Fruit fly (Drosophila melanogaster) whole organism, prepupa: ENCODE measurements around the gene CG3184.
A peak's percentile ranks its signal among the peaks of the same experiment; 100 is the strongest.

Experiments used
- CG10631 ChIP-seq: fragments of 200-800 bp; sonication (Bioruptor generic); optimal IDR thresholded peaks from 2 replicates; lab custom pipeline; 2016; ENCODE audit warnings: missing biosample characterization, missing genetic modification characterization
- CG10669 ChIP-seq: fragments of 200-800 bp; sonication (Bioruptor generic); optimal IDR thresholded peaks from 3 replicates; lab custom pipeline; 2018; ENCODE audit warnings: missing biosample characterization, mild to moderate bottlenecking, missing genetic modification characterization, moderate library complexity
- CG11762 ChIP-seq: fragments of 200-800 bp; sonication (Bioruptor generic); optimal IDR thresholded peaks from 3 replicates; lab custom pipeline; 2016; ENCODE audit warnings: missing biosample characterization, missing genetic modification characterization; ENCODE audit not compliant: insufficient read depth
- CG11902 ChIP-seq: fragments of 200-800 bp; sonication (Bioruptor generic); optimal IDR thresholded peaks from 3 replicates; lab custom pipeline; 2016; ENCODE audit warnings: missing biosample characterization, missing genetic modification characterization
- CG15336 ChIP-seq: fragments of 200-800 bp; sonication (Bioruptor generic); IDR thresholded peaks from 2 replicates; pipeline ENCODE4 v1.3.6; 2022; ENCODE audit warnings: missing biosample characterization, missing genetic modification characterization
- CG1621 ChIP-seq: fragments of 200-800 bp; sonication (Bioruptor generic); optimal IDR thresholded peaks from 3 replicates; lab custom pipeline; 2018; ENCODE audit warnings: missing biosample characterization, mild to moderate bottlenecking, missing genetic modification characterization
- CG16779 ChIP-seq: fragments of 200-800 bp; sonication (Bioruptor generic); optimal IDR thresholded peaks from 3 replicates; lab custom pipeline; 2017; ENCODE audit warnings: missing biosample characterization, mild to moderate bottlenecking, missing genetic modification characterization
- CG3032 ChIP-seq: fragments of 200-800 bp; optimal IDR thresholded peaks from 2 replicates; lab custom pipeline; 2019; ENCODE audit warnings: missing biosample characterization, mild to moderate bottlenecking, missing genetic modification characterization, moderate library complexity
- CG32006 ChIP-seq: fragments of 200-800 bp; sonication (Bioruptor generic); optimal IDR thresholded peaks from 3 replicates; lab custom pipeline; 2017; ENCODE audit warnings: missing biosample characterization, mild to moderate bottlenecking, missing genetic modification characterization
- CG34406 ChIP-seq: fragments of 200-800 bp; sonication (Bioruptor generic); optimal IDR thresholded peaks from 3 replicates; lab custom pipeline; 2016; ENCODE audit warnings: missing biosample characterization, missing genetic modification characterization
- CG3919 ChIP-seq: fragments of 200-800 bp; sonication (Bioruptor generic); optimal IDR thresholded peaks from 3 replicates; lab custom pipeline; 2016; ENCODE audit warnings: missing biosample characterization, missing genetic modification characterization
- CG4318 ChIP-seq: fragments of 200-800 bp; sonication (Bioruptor generic); optimal IDR thresholded peaks from 3 replicates; lab custom pipeline; 2017; ENCODE audit warnings: missing biosample characterization, mild to moderate bottlenecking, missing genetic modification characterization
- CG6276 ChIP-seq: fragments of 200-800 bp; sonication (Bioruptor generic); optimal IDR thresholded peaks from 2 replicates; lab custom pipeline; 2017; ENCODE audit warnings: missing biosample characterization, mild to moderate bottlenecking, missing genetic modification characterization
- CG6792 ChIP-seq: fragments of 200-800 bp; sonication (Bioruptor generic); optimal IDR thresholded peaks from 3 replicates; lab custom pipeline; 2016; ENCODE audit warnings: missing biosample characterization, missing genetic modification characterization
- CG6808 ChIP-seq: fragments of 200-800 bp; sonication (Bioruptor generic); optimal IDR thresholded peaks from 3 replicates; lab custom pipeline; 2017; ENCODE audit warnings: missing biosample characterization, missing genetic modification characterization, mild to moderate bottlenecking, moderate library complexity, missing genetic modification reagents
- CG6854 ChIP-seq: fragments of 200-800 bp; sonication (Bioruptor generic); optimal IDR thresholded peaks from 2 replicates; lab custom pipeline; 2017; ENCODE audit warnings: missing biosample characterization, mild to moderate bottlenecking, missing genetic modification characterization
- CG7368 ChIP-seq: fragments of 200-800 bp; sonication (Bioruptor generic); optimal IDR thresholded peaks from 3 replicates; lab custom pipeline; 2016; ENCODE audit warnings: missing biosample characterization, missing genetic modification characterization
- CG8119 ChIP-seq: fragments of 200-800 bp; sonication (Bioruptor generic); IDR thresholded peaks from 3 replicates; pipeline ENCODE4 v1.3.6; 2022; ENCODE audit warnings: missing biosample characterization, missing genetic modification characterization
- CG8319 ChIP-seq: fragments of 200-800 bp; sonication (Bioruptor generic); optimal IDR thresholded peaks from 3 replicates; lab custom pipeline; 2016; ENCODE audit warnings: missing biosample characterization, missing genetic modification characterization
- CG8632 ChIP-seq: fragments of 200-800 bp; sonication (Bioruptor generic); optimal IDR thresholded peaks from 3 replicates; lab custom pipeline; 2016; ENCODE audit warnings: missing biosample characterization, missing genetic modification characterization
- CG9139 ChIP-seq: fragments of 200-800 bp; sonication (Bioruptor generic); optimal IDR thresholded peaks from 3 replicates; lab custom pipeline; 2017; ENCODE audit warnings: missing biosample characterization, mild to moderate bottlenecking, missing genetic modification characterization
- Eip75B ChIP-seq: fragments of 200-800 bp; sonication (Bioruptor generic); optimal IDR thresholded peaks from 3 replicates; lab custom pipeline; 2016; ENCODE audit warnings: missing biosample characterization, missing genetic modification characterization
- Eip78C ChIP-seq: fragments of 200-800 bp; sonication (Bioruptor generic); peaks from one replicate; lab custom pipeline; 2016; ENCODE audit warnings: missing biosample characterization, missing genetic modification characterization
- Hr4 ChIP-seq: fragments of 200-800 bp; sonication (Bioruptor generic); optimal IDR thresholded peaks from 3 replicates; lab custom pipeline; 2016; ENCODE audit warnings: missing biosample characterization, missing genetic modification characterization
- Lpt ChIP-seq: fragments of 200-800 bp; sonication (Bioruptor generic); optimal IDR thresholded peaks from 3 replicates; lab custom pipeline; 2016; ENCODE audit warnings: missing biosample characterization, missing genetic modification characterization
- Met ChIP-seq: fragments of 200-800 bp; sonication (Bioruptor generic); optimal IDR thresholded peaks from 3 replicates; lab custom pipeline; 2016; ENCODE audit warnings: missing biosample characterization, missing genetic modification characterization
- OdsH ChIP-seq: fragments of 200-800 bp; sonication (Bioruptor generic); optimal IDR thresholded peaks from 3 replicates; lab custom pipeline; 2016; ENCODE audit warnings: missing biosample characterization, missing genetic modification characterization
- Smox ChIP-seq: fragments of 200-800 bp; sonication (Bioruptor generic); optimal IDR thresholded peaks from 3 replicates; lab custom pipeline; 2016; ENCODE audit warnings: missing biosample characterization, missing genetic modification characterization
- Sox102F ChIP-seq: fragments of 200-800 bp; sonication (Bioruptor generic); optimal IDR thresholded peaks from 2 replicates; lab custom pipeline; 2016; ENCODE audit warnings: missing biosample characterization, mild to moderate bottlenecking, missing genetic modification characterization
- Sox14 ChIP-seq: fragments of 200-800 bp; sonication (Bioruptor generic); optimal IDR thresholded peaks from 3 replicates; lab custom pipeline; 2016; ENCODE audit warnings: missing biosample characterization, missing genetic modification characterization
- achi ChIP-seq: fragments of 200-800 bp; sonication (Bioruptor generic); optimal IDR thresholded peaks from 3 replicates; lab custom pipeline; 2016; ENCODE audit warnings: missing biosample characterization, missing genetic modification characterization
- cyc ChIP-seq: fragments of 200-800 bp; sonication (Bioruptor generic); optimal IDR thresholded peaks from 3 replicates; lab custom pipeline; 2016; ENCODE audit warnings: missing biosample characterization, missing genetic modification characterization
- dac ChIP-seq: fragments of 200-800 bp; sonication (Bioruptor generic); optimal IDR thresholded peaks from 2 replicates; lab custom pipeline; 2017; ENCODE audit warnings: missing biosample characterization, mild to moderate bottlenecking, missing genetic modification characterization
- dsx ChIP-seq: fragments of 200-800 bp; optimal IDR thresholded peaks from 3 replicates; lab custom pipeline; 2019; ENCODE audit warnings: missing biosample characterization, mild to moderate bottlenecking, missing genetic modification characterization, moderate library complexity; ENCODE audit not compliant: poor library complexity, severe bottlenecking
- eg ChIP-seq: fragments of 200-800 bp; sonication (Bioruptor generic); IDR thresholded peaks from 3 replicates; pipeline ENCODE4 v1.3.6; 2022; ENCODE audit warnings: missing biosample characterization, missing genetic modification characterization
- esn ChIP-seq: fragments of 200-800 bp; sonication (Bioruptor generic); optimal IDR thresholded peaks from 2 replicates; lab custom pipeline; 2016; ENCODE audit warnings: missing biosample characterization, mild to moderate bottlenecking, missing genetic modification characterization, moderate library complexity
- fd59A ChIP-seq: fragments of 200-800 bp; sonication (Bioruptor generic); optimal IDR thresholded peaks from 2 replicates; lab custom pipeline; 2017; ENCODE audit warnings: missing biosample characterization, mild to moderate bottlenecking, missing genetic modification characterization, missing genetic modification reagents
- fd85E ChIP-seq: fragments of 200-800 bp; sonication (Bioruptor generic); optimal IDR thresholded peaks from 3 replicates; lab custom pipeline; 2016; ENCODE audit warnings: missing biosample characterization, missing genetic modification characterization
- fkh ChIP-seq: fragments of 200-800 bp; sonication (Bioruptor generic); optimal IDR thresholded peaks from 3 replicates; lab custom pipeline; 2017; ENCODE audit warnings: missing biosample characterization, mild to moderate bottlenecking, missing genetic modification characterization, moderate library complexity
- pdm3 ChIP-seq: fragments of 200-800 bp; sonication (Bioruptor generic); optimal IDR thresholded peaks from 3 replicates; lab custom pipeline; 2016; ENCODE audit warnings: missing biosample characterization, missing genetic modification characterization
- salr ChIP-seq, 2 experiments: fragments of 200-800 bp; sonication (Bioruptor generic); optimal IDR thresholded peaks; 3 replicates each; lab custom pipeline; 2016 to 2018; ENCODE audit warnings: missing biosample characterization in 2 of 2, missing genetic modification characterization in 2 of 2, mild to moderate bottlenecking in 1 of 2
- spab ChIP-seq: fragments of 200-800 bp; sonication (Bioruptor generic); optimal IDR thresholded peaks from 2 replicates; lab custom pipeline; 2017; ENCODE audit warnings: missing biosample characterization, mild to moderate bottlenecking, missing genetic modification characterization, missing genetic modification reagents
- svp ChIP-seq: fragments of 200-800 bp; sonication (Bioruptor generic); peaks from one replicate; lab custom pipeline; 2016; ENCODE audit warnings: missing biosample characterization, missing genetic modification characterization
- topi ChIP-seq: fragments of 200-800 bp; sonication (Bioruptor generic); optimal IDR thresholded peaks from 3 replicates; lab custom pipeline; 2016; ENCODE audit warnings: missing biosample characterization, missing genetic modification characterization
- vri ChIP-seq: fragments of 200-800 bp; sonication (Bioruptor generic); optimal IDR thresholded peaks from 3 replicates; lab custom pipeline; 2016; ENCODE audit warnings: missing biosample characterization, mild to moderate bottlenecking, missing genetic modification characterization

CG3184 gene

dm6 chrX:6662378-6662777, 26.2 kb downstream of the CG3184 start:
- peak; percentile 86 for TF ChIP-seq vri (GFP tag; lab: Kevin White, UChicago)
- TF ChIP-seq CG11762 (GFP tag; lab: Kevin White, UChicago): no peak

DNA sequence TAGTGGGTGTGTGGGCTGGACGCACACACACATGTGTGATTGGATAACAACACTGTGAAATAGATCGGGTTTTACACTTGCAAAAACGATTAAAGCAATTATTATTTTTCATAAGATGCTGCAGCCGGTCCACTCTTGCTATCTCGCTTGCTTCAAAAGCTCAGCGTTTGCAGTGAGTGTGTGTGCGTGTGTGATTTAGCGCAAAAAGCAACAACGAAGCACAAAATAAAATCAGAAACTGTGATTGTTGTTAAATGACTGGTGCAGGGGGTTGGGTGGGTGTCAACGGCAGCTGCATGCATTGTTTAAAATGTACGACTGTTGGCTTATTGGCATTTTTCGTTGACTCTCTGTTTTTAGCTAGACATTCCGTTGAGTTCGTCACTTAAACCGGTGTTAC, 26.7 kb downstream of the CG3184 start:
- no peak for TF ChIP-seq CG8119 (GFP tag; lab: Robert Waterston, UW)
- TF ChIP-seq CG11902: no peak
- no peak for TF ChIP-seq Met (GFP tag; lab: Kevin White, UChicago)
- TF ChIP-seq pdm3 (GFP tag; lab: Kevin White, UChicago): peak; percentile 12
- no peak for TF ChIP-seq CG6792 (GFP tag; lab: Kevin White, UChicago)
- TF ChIP-seq achi (GFP tag; lab: Kevin White, UChicago): no peak
- no peak for TF ChIP-seq Sox102F (GFP tag; lab: Kevin White, UChicago)
- TF ChIP-seq CG15336 (GFP tag; lab: Robert Waterston, UW): 0 out of 2 replicates have a peak, but pooled peaks have one; percentile 2
- TF ChIP-seq CG6276 (GFP tag; lab: Kevin White, UChicago): peak; percentile 35
- no peak for TF ChIP-seq CG6854 (GFP tag; lab: Kevin White, UChicago)
- no peak for TF ChIP-seq CG7368
- TF ChIP-seq Lpt (GFP tag; lab: Kevin White, UChicago): no peak
- no peak for TF ChIP-seq CG9139 (GFP tag; lab: Kevin White, UChicago)
- no peak for TF ChIP-seq Eip75B (GFP tag; lab: Kevin White, UChicago)
- peak; percentile 74 for TF ChIP-seq svp (GFP tag; lab: Kevin White, UChicago)
- TF ChIP-seq CG11762 (GFP tag; lab: Kevin White, UChicago): no peak
- no peak for TF ChIP-seq salr (GFP tag; optimal IDR thresholded peaks at IDR 0.05; lab: Kevin White, UChicago)
- TF ChIP-seq CG4318 (GFP tag; lab: Kevin White, UChicago): no peak
- no peak for TF ChIP-seq dsx (GFP tag; lab: Kevin White, UChicago)
- TF ChIP-seq CG16779 (tag; lab: Kevin White, UChicago): no peak
- TF ChIP-seq CG3919 (GFP tag; lab: Kevin White, UChicago): no peak
- peak; percentile 0 for TF ChIP-seq CG10631 (GFP tag; lab: Kevin White, UChicago)
- TF ChIP-seq spab (GFP tag; lab: Kevin White, UChicago): no peak
- TF ChIP-seq Hr4 (GFP tag; lab: Kevin White, UChicago): peak; percentile 15
- TF ChIP-seq Smox: no peak
- TF ChIP-seq CG32006 (GFP tag; lab: Kevin White, UChicago): peak; percentile 15
- TF ChIP-seq OdsH: no peak
- no peak for TF ChIP-seq CG8632 (GFP tag; lab: Kevin White, UChicago)
- TF ChIP-seq cyc (GFP tag; lab: Kevin White, UChicago): no peak
- peak; percentile 9 for TF ChIP-seq Sox14
- TF ChIP-seq Eip78C (GFP tag; lab: Kevin White, UChicago): peak; percentile 34
- no peak for TF ChIP-seq topi (GFP tag; lab: Kevin White, UChicago)
- TF ChIP-seq CG10669 (GFP tag; lab: Kevin White, UChicago): no peak
- TF ChIP-seq dac (GFP tag; lab: Kevin White, UChicago): peak; percentile 2
- TF ChIP-seq vri (GFP tag; lab: Kevin White, UChicago): no peak
- no peak for TF ChIP-seq fd59A (GFP tag; lab: Kevin White, UChicago)
- no peak for TF ChIP-seq CG34406
- peak; percentile 44; the same call in 1 of the 3 replicates for TF ChIP-seq eg (GFP tag; lab: Robert Waterston, UW)
- no peak for TF ChIP-seq fd85E

DNA sequence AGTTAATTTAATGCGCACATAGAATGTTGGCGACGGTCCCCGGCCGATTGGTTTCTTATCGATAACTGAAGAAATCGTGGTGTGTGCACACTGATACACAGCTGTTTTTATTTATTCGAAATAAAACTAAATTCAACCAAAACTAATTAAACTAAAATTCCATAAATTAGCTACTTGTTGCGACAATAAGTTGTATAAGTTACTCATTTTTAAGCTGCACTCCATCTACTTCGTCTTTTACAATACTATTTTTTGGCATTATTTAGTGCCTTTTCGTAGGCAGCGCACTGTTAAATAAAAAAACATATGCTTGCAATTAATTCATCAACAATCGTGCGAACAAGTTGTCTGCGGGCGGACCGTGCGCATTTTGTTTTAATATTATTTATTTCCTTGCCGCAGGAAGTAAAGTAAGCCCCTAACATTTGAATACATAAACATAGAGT, 27.2 kb downstream of the CG3184 start, which contains the start of the genes CG3224 and Ctr1A:
CG3224 (minus strand) TSS at position 71 of the 446 bp plus-strand sequence.
Ctr1A (plus strand) TSS at position 256 of the 446 bp plus-strand sequence.
- no peak for TF ChIP-seq svp (GFP tag; lab: Kevin White, UChicago)
- TF ChIP-seq esn (GFP tag; lab: Kevin White, UChicago): peak; percentile 48
- peak; percentile 3 for TF ChIP-seq Eip75B (GFP tag; lab: Kevin White, UChicago)
- no peak for TF ChIP-seq CG8319 (GFP tag; lab: Kevin White, UChicago)
- TF ChIP-seq fd59A (GFP tag; lab: Kevin White, UChicago): no peak
- TF ChIP-seq CG1621: no peak
- TF ChIP-seq CG6854 (GFP tag; lab: Kevin White, UChicago): peak; percentile 9
- peak; percentile 33 for TF ChIP-seq fkh (GFP tag; lab: Kevin White, UChicago)
- peak; percentile 1 for TF ChIP-seq vri (GFP tag; lab: Kevin White, UChicago)
- TF ChIP-seq CG32006 (GFP tag; lab: Kevin White, UChicago): no peak
- no peak for TF ChIP-seq CG3032 (tag; lab: Kevin White, UChicago)
- no peak for TF ChIP-seq CG11762 (GFP tag; lab: Kevin White, UChicago)
- TF ChIP-seq CG7368: no peak
- peak; percentile 20 for TF ChIP-seq Sox102F (GFP tag; lab: Kevin White, UChicago)
- TF ChIP-seq CG4318 (GFP tag; lab: Kevin White, UChicago): no peak
- no peak for TF ChIP-seq topi (GFP tag; lab: Kevin White, UChicago)
- TF ChIP-seq achi (GFP tag; lab: Kevin White, UChicago): no peak
- TF ChIP-seq CG10669 (GFP tag; lab: Kevin White, UChicago): peak; percentile 7
- TF ChIP-seq Eip78C (GFP tag; lab: Kevin White, UChicago): peak; percentile 53
- TF ChIP-seq CG6808 (GFP tag; lab: Kevin White, UChicago): no peak
- peak; percentile 12 for TF ChIP-seq Met (GFP tag; lab: Kevin White, UChicago)
